Worm (Caenorhabditis elegans): ENCODE measurements around the gene klf-2.

klf-2 gene

DNA sequence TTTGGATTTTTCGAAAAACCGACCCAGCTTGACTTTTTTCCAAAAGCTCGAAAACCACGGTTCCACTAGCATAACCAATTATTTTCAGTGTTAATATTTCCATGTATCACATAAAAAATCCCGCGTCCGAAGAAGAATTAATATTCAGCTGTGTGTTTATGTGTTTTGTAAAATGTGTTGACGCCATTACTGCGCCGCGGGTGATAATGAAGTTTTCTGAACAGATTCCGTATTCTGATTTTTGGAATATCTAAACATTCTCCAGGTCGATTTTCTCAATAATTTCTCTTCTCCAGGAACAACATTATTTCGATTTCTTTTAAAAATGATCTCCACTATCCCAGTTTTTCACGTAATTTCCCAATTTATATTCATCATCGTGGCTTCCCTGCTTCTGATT is 49.2 kb downstream of the klf-2 start, which contains the start of gene srxa-6:
srxa-6 (plus strand) TSS at position 301 of the 400 bp plus-strand sequence.
- TF ChIP-seq elt-1 (tag; optimal IDR thresholded peaks at IDR 0.05), result no peak
- no peak for TF ChIP-seq C34F6.9 (tag; optimal IDR thresholded peaks at IDR 0.05)
